Worm (Caenorhabditis elegans) whole organism, early embryonic: ENCODE data around the gene col-91.

Experiments used
- B0310.2 ChIP-seq: sonication (generic microtip); optimal IDR thresholded peaks from 2 replicates; lab custom pipeline; 2016; ENCODE audit warnings: mild to moderate bottlenecking, missing genetic modification characterization, missing compliant biosample characterization
- tbx-37 ChIP-seq: fragments of 200-800 bp; sonication (Bioruptor generic); conservative IDR thresholded peaks from 2 replicates; pipeline ENCODE4 v1.3.6; 2022; ENCODE audit warnings: missing genetic modification reagents, missing genetic modification characterization, missing compliant biosample characterization

DNA sequence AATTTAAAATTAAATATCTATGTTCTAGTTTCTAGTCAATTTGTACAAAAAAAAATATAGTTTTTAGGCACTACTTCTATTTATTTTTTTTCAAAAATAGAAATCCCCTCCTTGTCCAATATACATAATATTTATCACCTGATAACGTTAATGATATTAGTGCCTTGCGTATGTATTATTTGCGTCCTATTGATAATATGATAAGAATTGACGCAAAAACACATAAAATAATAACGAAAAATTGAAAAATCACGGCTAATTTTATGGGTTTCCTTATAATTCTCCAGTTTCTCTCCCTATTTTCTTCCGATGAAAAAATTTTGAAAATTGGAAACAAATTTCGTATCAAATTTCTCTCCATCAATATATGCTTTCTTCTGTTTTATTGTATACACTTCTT is 36.3 kb upstream of the col-91 start:
- TF ChIP-seq B0310.2 = no peak
- no peak for TF ChIP-seq tbx-37 (GFP tag; lab: Robert Waterston, UW)
